Fruit fly (Drosophila melanogaster) whole organism, embryonic: ENCODE results near the gene janA.

Experiments
- Aef1 ChIP-seq: fragments of 200-800 bp; sonication (Bioruptor generic); IDR thresholded peaks from 3 replicates; pipeline ENCODE4 v1.3.6; 2022; ENCODE audit warnings: missing biosample characterization, missing genetic modification characterization
- CG10267 ChIP-seq: fragments of 200-800 bp; sonication (Bioruptor generic); optimal IDR thresholded peaks from 2 replicates; lab custom pipeline; 2018; ENCODE audit warnings: missing biosample characterization, mild to moderate bottlenecking, missing genetic modification characterization, moderate library complexity
- CG10462 ChIP-seq: fragments of 200-800 bp; sonication (Bioruptor generic); optimal IDR thresholded peaks from 2 replicates; lab custom pipeline; 2016; ENCODE audit warnings: missing biosample characterization, missing genetic modification characterization
- CG11398 ChIP-seq: fragments of 200-800 bp; sonication (Bioruptor generic); optimal IDR thresholded peaks from 2 replicates; lab custom pipeline; 2016; ENCODE audit warnings: missing biosample characterization, missing genetic modification characterization
- CG11504 ChIP-seq: fragments of 200-800 bp; sonication (Bioruptor generic); optimal IDR thresholded peaks from 3 replicates; lab custom pipeline; 2019; ENCODE audit warnings: missing biosample characterization, mild to moderate bottlenecking, missing genetic modification characterization, moderate library complexity
- CG14014 ChIP-seq: fragments of 200-800 bp; sonication (Bioruptor generic); IDR thresholded peaks from 2 replicates; pipeline ENCODE4 v1.3.6; 2022; ENCODE audit warnings: missing biosample characterization, missing genetic modification characterization
- CG14441 ChIP-seq: fragments of 200-800 bp; sonication (Bioruptor generic); IDR thresholded peaks from 2 replicates; pipeline ENCODE4 v1.3.6; 2022; ENCODE audit warnings: missing biosample characterization, missing genetic modification characterization
- CG14710 ChIP-seq: fragments of 200-800 bp; sonication (Bioruptor generic); optimal IDR thresholded peaks from 3 replicates; lab custom pipeline; 2019; ENCODE audit warnings: missing biosample characterization, mild to moderate bottlenecking, missing genetic modification characterization, moderate library complexity
- CG1603 ChIP-seq: fragments of 200-800 bp; sonication (Bioruptor generic); optimal IDR thresholded peaks from 2 replicates; lab custom pipeline; 2019; ENCODE audit warnings: missing biosample characterization, mild to moderate bottlenecking, missing genetic modification characterization, moderate library complexity
- CG16863 ChIP-seq: fragments of 200-800 bp; sonication (Bioruptor generic); optimal IDR thresholded peaks from 3 replicates; lab custom pipeline; 2016; ENCODE audit warnings: missing biosample characterization, missing genetic modification characterization
- CG18476 ChIP-seq: fragments of 200-800 bp; sonication (Bioruptor generic); optimal IDR thresholded peaks from 2 replicates; lab custom pipeline; 2016; ENCODE audit warnings: missing biosample characterization, mild to moderate bottlenecking, missing genetic modification characterization
- CG2202 ChIP-seq: fragments of 200-800 bp; sonication (Bioruptor generic); optimal IDR thresholded peaks from 2 replicates; lab custom pipeline; 2018; ENCODE audit warnings: missing biosample characterization, mild to moderate bottlenecking, missing genetic modification characterization
- CG3065 ChIP-seq: fragments of 200-800 bp; sonication (Bioruptor generic); optimal IDR thresholded peaks from 2 replicates; lab custom pipeline; 2016; ENCODE audit warnings: missing biosample characterization, missing genetic modification characterization
- CG3163 ChIP-seq: fragments of 200-800 bp; sonication (Bioruptor generic); optimal IDR thresholded peaks from 3 replicates; lab custom pipeline; 2016; ENCODE audit warnings: missing biosample characterization, missing genetic modification characterization
- CG32532 ChIP-seq: fragments of 200-800 bp; sonication (Bioruptor generic); IDR thresholded peaks from 2 replicates; pipeline ENCODE4 v1.3.6; 2022; ENCODE audit warnings: missing biosample characterization, missing genetic modification characterization
- CG3726 ChIP-seq: fragments of 200-800 bp; sonication (Bioruptor generic); IDR thresholded peaks from 3 replicates; pipeline ENCODE4, ENCODE4 v1.3.6; 2022; ENCODE audit warnings: missing biosample characterization, missing genetic modification characterization
- CG43689 ChIP-seq: fragments of 200-800 bp; sonication (Bioruptor generic); IDR thresholded peaks from 2 replicates; pipeline ENCODE4 v1.3.6; 2022; ENCODE audit warnings: missing biosample characterization, missing genetic modification characterization
- CG4617 ChIP-seq: fragments of 200-800 bp; sonication (Bioruptor generic); optimal IDR thresholded peaks from 3 replicates; lab custom pipeline; 2016; ENCODE audit warnings: missing biosample characterization, missing genetic modification characterization, borderline replicate concordance
- CG6791 ChIP-seq: fragments of 200-800 bp; sonication (Bioruptor generic); IDR thresholded peaks from 3 replicates; pipeline ENCODE4 v1.3.6; 2022; ENCODE audit warnings: missing biosample characterization, missing genetic modification characterization; ENCODE audit not compliant: partially characterized antibody
- CG7271 ChIP-seq: fragments of 200-800 bp; sonication (Bioruptor generic); optimal IDR thresholded peaks from 2 replicates; lab custom pipeline; 2018; ENCODE audit warnings: missing biosample characterization, mild to moderate bottlenecking, missing genetic modification characterization, moderate library complexity
- CG8478 ChIP-seq: fragments of >200 bp; optimal IDR thresholded peaks from 2 replicates; lab custom pipeline; 2018
- CG9797 ChIP-seq: fragments of 200-800 bp; sonication (Bioruptor generic); optimal IDR thresholded peaks from 3 replicates; lab custom pipeline; 2018; ENCODE audit warnings: missing biosample characterization, mild to moderate bottlenecking, missing genetic modification characterization
- Dbx ChIP-seq: fragments of 200-800 bp; sonication (Bioruptor generic); IDR thresholded peaks from 3 replicates; pipeline ENCODE4 v1.3.6; 2022; ENCODE audit warnings: missing biosample characterization, missing genetic modification characterization
- HmgZ ChIP-seq: fragments of 200-800 bp; sonication (Bioruptor generic); optimal IDR thresholded peaks from 2 replicates; lab custom pipeline; 2018; ENCODE audit warnings: missing biosample characterization, mild to moderate bottlenecking, missing genetic modification characterization
- MESR4 ChIP-seq: fragments of 200-800 bp; sonication (Bioruptor generic); optimal IDR thresholded peaks from 2 replicates; lab custom pipeline; 2018; ENCODE audit warnings: missing biosample characterization, mild to moderate bottlenecking, missing genetic modification characterization, moderate library complexity
- Mad ChIP-seq: fragments of 200-800 bp; sonication (Bioruptor generic); optimal IDR thresholded peaks from 2 replicates; lab custom pipeline; 2016; ENCODE audit warnings: missing biosample characterization, missing genetic modification characterization
- Myb ChIP-seq: fragments of 200-800 bp; sonication (Bioruptor generic); optimal IDR thresholded peaks from 2 replicates; lab custom pipeline; 2016; ENCODE audit warnings: missing biosample characterization, missing genetic modification characterization
- Nf-YC ChIP-seq: fragments of 200-800 bp; optimal IDR thresholded peaks from 3 replicates; lab custom pipeline; 2019; ENCODE audit warnings: missing biosample characterization, mild to moderate bottlenecking, missing genetic modification characterization, moderate library complexity
- Oli ChIP-seq: fragments of 200-800 bp; sonication (Bioruptor generic); optimal IDR thresholded peaks from 2 replicates; lab custom pipeline; 2018; ENCODE audit warnings: missing biosample characterization, mild to moderate bottlenecking, missing genetic modification characterization, moderate library complexity
- Spps ChIP-seq: fragments of 200-800 bp; sonication (Bioruptor generic); optimal IDR thresholded peaks from 2 replicates; lab custom pipeline; 2018; ENCODE audit warnings: missing biosample characterization, mild to moderate bottlenecking, missing genetic modification characterization
- Tbp ChIP-seq: fragments of >200 bp; optimal IDR thresholded peaks from 2 replicates; lab custom pipeline; 2018; ENCODE audit warnings: missing biosample characterization, missing genetic modification characterization
- YL-1 ChIP-seq: fragments of 200-800 bp; sonication (Bioruptor generic); optimal IDR thresholded peaks from 3 replicates; lab custom pipeline; 2017; ENCODE audit warnings: missing biosample characterization, mild to moderate bottlenecking, missing genetic modification characterization
- ato ChIP-seq: fragments of 200-800 bp; sonication (Bioruptor generic); IDR thresholded peaks from 2 replicates; pipeline ENCODE4 v1.3.6; 2022; ENCODE audit warnings: missing biosample characterization, missing genetic modification characterization; ENCODE audit not compliant: partially characterized antibody
- caup ChIP-seq: fragments of 200-800 bp; sonication (Bioruptor generic); optimal IDR thresholded peaks from 3 replicates; lab custom pipeline; 2017; ENCODE audit warnings: missing biosample characterization, mild to moderate bottlenecking, missing genetic modification characterization, moderate library complexity; ENCODE audit not compliant: severe bottlenecking
- chinmo ChIP-seq: fragments of 200-800 bp; sonication (Bioruptor generic); IDR thresholded peaks from 4 replicates; pipeline ENCODE4 v1.3.6; 2022; ENCODE audit warnings: missing biosample characterization, missing genetic modification characterization; ENCODE audit not compliant: partially characterized antibody
- corto ChIP-seq: fragments of 200-800 bp; sonication (Bioruptor generic); optimal IDR thresholded peaks from 2 replicates; lab custom pipeline; 2016; ENCODE audit warnings: missing biosample characterization, mild to moderate bottlenecking, missing genetic modification characterization, moderate library complexity
- crp ChIP-seq, 2 experiments: fragments of 200-800 bp; sonication (Bioruptor generic); optimal IDR thresholded peaks; 2 replicates in 1 of 2; 3 replicates in 1 of 2; lab custom pipeline; 2017; ENCODE audit warnings: missing biosample characterization in 2 of 2, missing genetic modification characterization in 2 of 2, mild to moderate bottlenecking in 1 of 2, moderate library complexity in 1 of 2
- cwo ChIP-seq: fragments of 200-800 bp; sonication (Bioruptor generic); optimal IDR thresholded peaks from 3 replicates; lab custom pipeline; 2017; ENCODE audit warnings: missing biosample characterization, missing genetic modification characterization, mild to moderate bottlenecking, moderate library complexity, missing genetic modification reagents
- dpn ChIP-seq, 2 experiments: fragments of 200-800 bp; sonication (Bioruptor generic); optimal IDR thresholded peaks; 3 replicates each; lab custom pipeline; 2016; ENCODE audit warnings: missing biosample characterization in 2 of 2, missing genetic modification characterization in 2 of 2
- esg ChIP-seq: fragments of 200-800 bp; sonication (Bioruptor generic); conservative IDR thresholded peaks from 2 replicates; pipeline ENCODE4 v1.3.6; 2022; ENCODE audit warnings: missing biosample characterization, missing genetic modification characterization
- fru ChIP-seq: fragments of >200 bp; optimal IDR thresholded peaks from 2 replicates; lab custom pipeline; 2017
- gem ChIP-seq: fragments of 200-800 bp; sonication (Bioruptor generic); optimal IDR thresholded peaks from 2 replicates; lab custom pipeline; 2019; ENCODE audit warnings: missing biosample characterization, mild to moderate bottlenecking, missing genetic modification characterization, moderate library complexity
- jumu ChIP-seq: fragments of 200-800 bp; sonication (Bioruptor generic); optimal IDR thresholded peaks from 3 replicates; lab custom pipeline; 2016; ENCODE audit warnings: missing biosample characterization, missing genetic modification characterization
- kni ChIP-seq: fragments of 200-800 bp; sonication (Bioruptor generic); optimal IDR thresholded peaks from 3 replicates; lab custom pipeline; 2017; ENCODE audit warnings: mild to moderate bottlenecking, missing biosample characterization, missing genetic modification reagents, missing genetic modification characterization
- lola ChIP-seq, 3 experiments: fragments of >200 bp in 2 of 3; fragments of 200-800 bp in 1 of 3; sonication (Bioruptor generic) in 1 of 3; optimal IDR thresholded peaks; 2 replicates each; lab custom pipeline; 2017 to 2019; ENCODE audit warnings: missing biosample characterization in 3 of 3, missing genetic modification characterization in 3 of 3, mild to moderate bottlenecking in 1 of 3, moderate library complexity in 1 of 3
- mirr ChIP-seq: fragments of 200-800 bp; sonication (Bioruptor generic); optimal IDR thresholded peaks from 3 replicates; lab custom pipeline; 2018; ENCODE audit warnings: missing biosample characterization, mild to moderate bottlenecking, missing genetic modification characterization
- onecut ChIP-seq: fragments of 200-800 bp; sonication (Bioruptor generic); IDR thresholded peaks from 2 replicates; pipeline ENCODE4 v1.3.6; 2022; ENCODE audit warnings: missing biosample characterization, missing genetic modification characterization
- phol ChIP-seq: fragments of 200-800 bp; sonication (Bioruptor generic); optimal IDR thresholded peaks from 3 replicates; lab custom pipeline; 2018; ENCODE audit warnings: missing biosample characterization, mild to moderate bottlenecking, missing genetic modification characterization, moderate library complexity
- pzg ChIP-seq: fragments of 200-800 bp; sonication (Bioruptor generic); optimal IDR thresholded peaks from 3 replicates; lab custom pipeline; 2018; ENCODE audit warnings: missing biosample characterization, mild to moderate bottlenecking, missing genetic modification characterization, moderate library complexity
- row ChIP-seq: fragments of 200-800 bp; sonication (Bioruptor generic); IDR thresholded peaks from 3 replicates; pipeline ENCODE4 v1.3.6; 2022; ENCODE audit warnings: missing biosample characterization, missing genetic modification characterization
- wdn ChIP-seq: fragments of 200-800 bp; sonication (Bioruptor generic); IDR thresholded peaks from 2 replicates; pipeline ENCODE4 v1.3.6; 2022; ENCODE audit warnings: missing biosample characterization, missing genetic modification characterization
- zf30C ChIP-seq: fragments of 200-800 bp; sonication (Bioruptor generic); optimal IDR thresholded peaks from 3 replicates; lab custom pipeline; 2018; ENCODE audit warnings: missing biosample characterization, mild to moderate bottlenecking, missing genetic modification characterization

The janA gene

dm6 chr3R:30004648-30005047 is 34.7 kb downstream of the janA start, which contains the start of the genes Nlp and Nph (continued):
- TF ChIP-seq Nf-YC (peak; percentile 39), CG8478 (lab: Kevin White, UChicago) (no peak), corto (no peak), CG11398 (no peak), gem (tag; lab: Kevin White, UChicago) (no peak), cwo (GFP tag; lab: Kevin White, UChicago) (peak; percentile 33), CG10267 (tag; lab: Kevin White, UChicago) (peak; percentile 63), lola (GFP tag; optimal IDR thresholded peaks at IDR 0.05; lab: Kevin White, UChicago) (no peak), caup (GFP tag; lab: Kevin White, UChicago) (peak; percentile 22), CG43689 (GFP tag; lab: Robert Waterston, UW) (no peak), Spps (tag; lab: Kevin White, UChicago) (peak; percentile 7), jumu (no peak), HmgZ (tag; lab: Kevin White, UChicago) (peak; percentile 69), Oli (tag; lab: Kevin White, UChicago) (no peak), CG14014 (GFP tag; lab: Robert Waterston, UW) (no peak), CG6791 (GFP tag; lab: Robert Waterston, UW) (peak; percentile 77), Tbp (GFP tag; lab: Kevin White, UChicago) (peak; percentile 64), CG32532 (GFP tag; lab: Robert Waterston, UW) (peak; percentile 43; the same call in 1 of the 2 replicates), kni (GFP tag; lab: Kevin White, UChicago) (no peak), Dbx (GFP tag; lab: Robert Waterston, UW) (0 out of 3 replicates have a peak, but pooled peaks have one; percentile 36), CG14710 (peak; percentile 67), phol (peak; percentile 92), CG14441 (GFP tag; lab: Robert Waterston, UW) (no peak), fru (no peak), CG4617 (peak; percentile 28), CG7271 (tag; lab: Kevin White, UChicago) (no peak), ato (GFP tag; lab: Robert Waterston, UW) (peak; percentile 85), CG16863 (GFP tag; lab: Kevin White, UChicago) (no peak), CG3065 (GFP tag; lab: Kevin White, UChicago) (no peak), crp (GFP tag; optimal IDR thresholded peaks at IDR 0.05; lab: Kevin White, UChicago) (peak in 1 of 2 experiments; percentile 26), mirr (GFP tag; lab: Kevin White, UChicago) (no peak), CG2202 (tag; lab: Kevin White, UChicago) (no peak), Mad (GFP tag; lab: Kevin White, UChicago) (peak; percentile 41), Aef1 (GFP tag; lab: Robert Waterston, UW) (no peak)

dm6 chr3R:30000286-30000685 is 39.0 kb downstream of the janA start, which contains the start of gene Tace:
Gene Tace (plus strand): TSS chr3R:30000530.
- TF ChIP-seq YL-1 (GFP tag; lab: Kevin White, UChicago) (peak; percentile 5), zf30C (GFP tag; lab: Kevin White, UChicago) (peak; percentile 7), esg (no peak), dpn (GFP tag; optimal IDR thresholded peaks at IDR 0.05; lab: Kevin White, UChicago) (no peak), CG10462 (peak; percentile 95), pzg (GFP tag; lab: Kevin White, UChicago) (peak; percentile 44), onecut (GFP tag; lab: Robert Waterston, UW) (peak; percentile 100), row (GFP tag; lab: Robert Waterston, UW) (no peak), CG3726 (GFP tag; lab: Robert Waterston, UW) (no peak), Myb (GFP tag; lab: Kevin White, UChicago) (peak; percentile 76), CG3163 (GFP tag; lab: Kevin White, UChicago) (no peak), chinmo (GFP tag; lab: Robert Waterston, UW) (0 out of 4 replicates have a peak, but pooled peaks have one; percentile 20), CG11504 (tag; lab: Kevin White, UChicago) (no peak), CG18476 (GFP tag; lab: Kevin White, UChicago) (no peak), CG9797 (GFP tag; lab: Kevin White, UChicago) (peak; percentile 15), MESR4 (GFP tag; lab: Kevin White, UChicago) (peak; percentile 39), CG1603 (tag; lab: Kevin White, UChicago) (peak; percentile 16), wdn (GFP tag; lab: Robert Waterston, UW) (no peak)
